Worm (Caenorhabditis elegans) whole organism, L2 larva: ENCODE results near the gene str-33.

Source experiments
- C34F6.9 ChIP-seq: fragments of 150-350 bp; optimal IDR thresholded peaks from 2 replicates; lab custom pipeline; 2014; ENCODE audit warnings: missing biosample characterization, missing genetic modification characterization
- Y55F3AM.14 ChIP-seq: fragments of 200-800 bp; sonication (Bioruptor generic); optimal IDR thresholded peaks from 2 replicates; lab custom pipeline; 2018; ENCODE audit warnings: mild to moderate bottlenecking, missing genetic modification characterization, missing compliant biosample characterization
- aly-2 ChIP-seq: fragments of 150-350 bp; optimal IDR thresholded peaks from 2 replicates; lab custom pipeline; 2014; ENCODE audit warnings: missing biosample characterization, missing genetic modification characterization
- ceh-16 ChIP-seq: fragments of 150-350 bp; optimal IDR thresholded peaks from 2 replicates; lab custom pipeline; 2014; ENCODE audit warnings: missing biosample characterization, missing genetic modification characterization
- ceh-82 ChIP-seq: fragments of 150-350 bp; optimal IDR thresholded peaks from 2 replicates; lab custom pipeline; 2014; ENCODE audit warnings: missing biosample characterization, missing genetic modification characterization
- dmd-4 ChIP-seq: sonication (generic microtip); optimal IDR thresholded peaks from 2 replicates; lab custom pipeline; 2017; ENCODE audit warnings: missing biosample characterization, missing genetic modification characterization
- elt-1 ChIP-seq: fragments of 150-350 bp; optimal IDR thresholded peaks from 2 replicates; lab custom pipeline; 2014; ENCODE audit warnings: missing biosample characterization, missing genetic modification characterization
- elt-3 ChIP-seq: sonication (generic microtip); optimal IDR thresholded peaks from 2 replicates; lab custom pipeline; 2017; ENCODE audit warnings: missing biosample characterization, missing genetic modification characterization
- gmeb-1 ChIP-seq: fragments of 150-350 bp; optimal IDR thresholded peaks from 2 replicates; lab custom pipeline; 2014; ENCODE audit warnings: missing biosample characterization, missing genetic modification characterization
- lin-11 ChIP-seq: fragments of 150-350 bp; sonication (generic microtip); optimal IDR thresholded peaks from 2 replicates; lab custom pipeline; 2014; ENCODE audit warnings: missing biosample characterization, missing genetic modification characterization, inconsistent platforms, mixed read lengths
- lin-39 ChIP-seq: fragments of 150-350 bp; optimal IDR thresholded peaks from 2 replicates; lab custom pipeline; 2014; ENCODE audit warnings: missing biosample characterization, missing genetic modification reagents, missing genetic modification characterization
- lsy-2 ChIP-seq, 2 experiments: fragments of 150-350 bp in 1 of 2; sonication (generic microtip) in 1 of 2; optimal IDR thresholded peaks; 2 replicates each; lab custom pipeline; 2014 to 2017; ENCODE audit warnings: missing biosample characterization in 2 of 2, missing genetic modification characterization in 2 of 2
- mbf-1 ChIP-seq: sonication (generic microtip); optimal IDR thresholded peaks from 2 replicates; lab custom pipeline; 2017; ENCODE audit warnings: missing biosample characterization, missing genetic modification characterization
- mdl-1 ChIP-seq, 2 experiments: fragments of 150-350 bp in 1 of 2; sonication (generic microtip) in 1 of 2; optimal IDR thresholded peaks; 2 replicates each; lab custom pipeline; 2017; ENCODE audit warnings: missing biosample characterization in 2 of 2, missing genetic modification characterization in 2 of 2
- nhr-10 ChIP-seq: sonication (generic microtip); optimal IDR thresholded peaks from 2 replicates; lab custom pipeline; 2017; ENCODE audit warnings: missing biosample characterization, missing genetic modification characterization
- nhr-11 ChIP-seq: fragments of 150-350 bp; optimal IDR thresholded peaks from 2 replicates; lab custom pipeline; 2014; ENCODE audit warnings: missing biosample characterization, missing genetic modification characterization
- nhr-12 ChIP-seq: fragments of 150-350 bp; optimal IDR thresholded peaks from 2 replicates; lab custom pipeline; 2014; ENCODE audit warnings: missing biosample characterization, missing genetic modification characterization
- nhr-129 ChIP-seq: fragments of 150-350 bp; optimal IDR thresholded peaks from 2 replicates; lab custom pipeline; 2014; ENCODE audit warnings: missing biosample characterization, missing genetic modification characterization
- nhr-21 ChIP-seq: fragments of 150-350 bp; optimal IDR thresholded peaks from 2 replicates; lab custom pipeline; 2014; ENCODE audit warnings: missing biosample characterization, missing genetic modification characterization
- nhr-23 ChIP-seq: fragments of 150-350 bp; optimal IDR thresholded peaks from 2 replicates; lab custom pipeline; 2014; ENCODE audit warnings: missing biosample characterization, missing genetic modification reagents, missing genetic modification characterization
- nhr-237 ChIP-seq: fragments of 150-350 bp; optimal IDR thresholded peaks from 2 replicates; lab custom pipeline; 2014; ENCODE audit warnings: missing biosample characterization, missing genetic modification characterization
- nhr-25 ChIP-seq: fragments of 150-350 bp; sonication (generic microtip); optimal IDR thresholded peaks from 3 replicates; lab custom pipeline; 2014; ENCODE audit warnings: missing biosample characterization, missing genetic modification characterization
- nhr-6 ChIP-seq: fragments of 150-350 bp; optimal IDR thresholded peaks from 2 replicates; lab custom pipeline; 2014; ENCODE audit warnings: missing biosample characterization, missing genetic modification characterization
- nhr-77 ChIP-seq: fragments of 150-350 bp; optimal IDR thresholded peaks from 2 replicates; lab custom pipeline; 2014; ENCODE audit warnings: missing biosample characterization, missing genetic modification characterization
- sma-3 ChIP-seq: sonication (generic microtip); optimal IDR thresholded peaks from 2 replicates; lab custom pipeline; 2016; ENCODE audit warnings: missing genetic modification reagents, missing genetic modification characterization, missing compliant biosample characterization
- sma-9 ChIP-seq, 2 experiments: fragments of 150-350 bp in 1 of 2; sonication (generic microtip) in 1 of 2; optimal IDR thresholded peaks; 2 replicates each; lab custom pipeline; 2014 to 2016; ENCODE audit warnings: missing genetic modification characterization in 2 of 2, mild to moderate bottlenecking in 1 of 2, missing biosample characterization in 1 of 2, missing compliant biosample characterization in 1 of 2, missing genetic modification reagents in 1 of 2, moderate library complexity in 1 of 2
- unc-55 ChIP-seq: fragments of 150-350 bp; sonication (generic microtip); optimal IDR thresholded peaks from 3 replicates; lab custom pipeline; 2014; ENCODE audit warnings: missing biosample characterization, missing genetic modification reagents, missing genetic modification characterization
- unc-62 ChIP-seq: fragments of 150-350 bp; optimal IDR thresholded peaks from 2 replicates; lab custom pipeline; 2014; ENCODE audit warnings: missing biosample characterization, missing genetic modification reagents, missing genetic modification characterization
- zag-1 ChIP-seq: fragments of 150-350 bp; optimal IDR thresholded peaks from 2 replicates; lab custom pipeline; 2014; ENCODE audit warnings: missing biosample characterization, missing genetic modification characterization
- ztf-1 ChIP-seq: fragments of 200-800 bp; sonication (Bioruptor generic); conservative IDR thresholded peaks from 2 replicates; pipeline ENCODE4 v1.3.6; 2022; ENCODE audit warnings: missing genetic modification characterization, missing compliant biosample characterization
- ztf-11 ChIP-seq: sonication (generic microtip); optimal IDR thresholded peaks from 2 replicates; lab custom pipeline; 2017; ENCODE audit warnings: missing biosample characterization, missing genetic modification characterization
- ztf-4 ChIP-seq: fragments of 150-350 bp; optimal IDR thresholded peaks from 2 replicates; lab custom pipeline; 2014; ENCODE audit warnings: missing biosample characterization, missing genetic modification characterization

Gene str-33

DNA sequence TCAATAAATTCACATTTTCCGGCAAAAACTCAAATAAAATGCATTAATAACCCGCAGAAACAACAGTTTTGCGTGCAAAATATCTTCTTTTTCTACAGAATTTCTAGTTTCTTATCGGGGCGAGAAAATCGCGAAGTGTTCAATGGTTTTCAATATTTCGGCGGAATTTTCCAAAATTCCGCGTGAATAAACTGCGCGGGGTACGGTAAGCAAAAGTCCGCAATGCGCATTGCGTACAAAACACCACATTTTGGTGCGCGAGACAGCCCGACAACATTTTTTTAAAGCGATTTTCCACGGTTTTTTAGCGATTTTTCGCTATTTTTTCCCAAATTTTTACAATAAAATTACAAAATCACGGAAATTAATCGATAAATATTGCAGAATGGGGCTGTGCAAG, 33.9 kb upstream of the str-33 start, which contains the start of gene Y45G12B.2 (continued):
- peak; percentile 56 for TF ChIP-seq lin-11 (tag; lab: Kevin White, UChicago)

DNA sequence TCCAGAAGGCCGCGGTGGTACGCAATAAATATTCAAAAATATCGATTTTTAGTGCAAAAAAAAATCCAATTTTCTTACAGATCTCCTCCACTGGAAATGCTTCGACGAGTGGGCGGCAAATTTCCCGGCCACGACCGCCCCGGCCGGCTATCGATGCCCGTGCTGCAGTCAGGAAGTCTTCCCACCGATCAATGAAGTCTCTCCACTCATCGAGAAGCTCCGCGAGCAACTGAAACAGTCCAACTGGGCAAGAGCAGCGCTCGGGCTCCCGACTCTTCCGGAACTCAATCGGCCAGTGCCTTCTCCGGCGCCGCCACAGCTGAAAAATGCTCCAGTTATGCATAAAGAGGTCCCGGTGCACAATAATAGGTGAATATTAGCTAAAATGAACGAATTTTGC, 32.4 kb upstream of the str-33 start, which contains the start of gene Y45G12B.3:
Gene Y45G12B.3 (minus strand): TSS at position 320 of the 400 bp plus-strand sequence.
- no peak for TF ChIP-seq sma-3 (GFP tag; lab: Kevin White, UChicago)
- TF ChIP-seq nhr-129 (tag; lab: Kevin White, UChicago): no peak
- TF ChIP-seq mbf-1: no peak
- no peak for TF ChIP-seq ztf-11
- no peak for TF ChIP-seq nhr-25 (tag; lab: Kevin White, UChicago)
- no peak for TF ChIP-seq aly-2
- no peak for TF ChIP-seq nhr-23
- TF ChIP-seq mdl-1 (tag; optimal IDR thresholded peaks at IDR 0.05; lab: Kevin White, UChicago): no peak
- TF ChIP-seq ceh-16 (tag; lab: Kevin White, UChicago): no peak
- no peak for TF ChIP-seq nhr-10
- TF ChIP-seq nhr-77 (tag; lab: Kevin White, UChicago): no peak
- no peak for TF ChIP-seq lin-39 (tag; lab: Kevin White, UChicago)
- TF ChIP-seq ztf-4 (tag; lab: Kevin White, UChicago): no peak
- TF ChIP-seq, all 48 proteins: peak for 0

DNA sequence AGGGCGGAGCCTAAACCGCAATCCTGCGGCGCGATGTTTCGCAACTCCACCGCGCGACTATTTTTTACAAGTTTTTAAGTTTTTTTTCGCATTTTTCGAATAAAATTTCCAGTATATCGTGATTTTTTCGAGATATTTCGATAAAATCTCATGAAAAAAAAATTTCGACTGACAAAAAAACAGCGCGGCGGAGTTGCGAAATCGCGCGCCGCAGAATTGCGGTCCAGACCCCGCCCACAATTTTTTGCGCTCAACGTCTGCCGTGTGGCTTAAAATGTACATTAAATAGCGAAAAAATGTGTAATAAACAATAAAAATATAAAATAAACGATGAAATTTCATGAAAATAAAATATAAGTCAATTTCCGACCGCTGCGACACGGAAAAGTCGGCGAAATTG, 30.6 kb upstream of the str-33 start:
- TF ChIP-seq zag-1 (tag; lab: Kevin White, UChicago) (no peak), mdl-1 (tag; optimal IDR thresholded peaks at IDR 0.05; lab: Kevin White, UChicago) (no peak), lsy-2 (tag; optimal IDR thresholded peaks at IDR 0.05; lab: Kevin White, UChicago) (peak in 1 of 2 experiments; percentile 2), unc-55 (GFP tag; lab: Kevin White, UChicago) (peak; percentile 19)

DNA sequence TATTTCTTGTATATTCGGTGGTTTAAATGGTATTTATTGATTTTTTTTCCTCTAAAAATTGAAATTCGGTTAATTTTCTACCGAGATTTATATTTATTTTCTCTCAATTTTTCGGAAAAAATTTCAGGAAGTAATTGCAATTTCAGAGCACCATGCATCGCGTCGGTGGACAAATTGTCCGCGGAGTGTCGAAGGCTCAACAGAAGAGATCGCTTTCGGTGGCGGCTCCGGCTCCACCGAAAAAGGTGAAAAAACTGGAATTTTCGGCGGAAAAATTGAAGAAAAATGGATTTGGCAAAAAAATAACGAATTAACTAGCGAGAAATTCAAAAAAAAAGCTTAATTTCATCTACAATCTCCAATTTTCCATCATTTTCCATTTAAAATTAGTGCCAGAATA, 29.5 kb upstream of the str-33 start, which contains the start of gene nuo-5:
Gene nuo-5 (plus strand): TSS at position 147 of the 400 bp plus-strand sequence.
- TF ChIP-seq Y55F3AM.14 (GFP tag; lab: Kevin White, UChicago) (no peak), lin-39 (tag; lab: Kevin White, UChicago) (no peak), elt-3 (tag; lab: Kevin White, UChicago) (no peak), nhr-10 (no peak)

DNA sequence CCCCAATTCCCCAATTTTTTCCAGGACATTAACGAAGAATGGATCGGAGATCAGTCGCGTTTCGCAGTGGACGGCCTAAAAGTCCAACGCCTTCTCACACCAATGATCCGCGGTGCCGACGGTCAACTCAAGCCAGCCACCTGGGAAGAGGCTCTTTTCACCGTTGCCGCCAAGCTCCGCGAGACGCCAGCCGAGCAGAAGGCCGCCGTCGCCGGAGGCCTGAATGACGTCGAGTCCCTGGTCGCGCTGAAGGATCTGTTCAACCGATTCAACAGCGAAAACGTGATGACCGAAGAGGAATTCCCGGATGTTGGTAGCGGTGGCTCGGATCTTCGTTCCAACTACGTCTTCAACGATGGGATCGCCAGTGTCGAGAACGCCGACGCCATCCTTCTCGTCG, 25.5 kb upstream of the str-33 start:
- TF ChIP-seq elt-3 (tag; lab: Kevin White, UChicago) (no peak), C34F6.9 (tag; lab: Kevin White, UChicago) (no peak), mbf-1 (no peak), unc-62 (GFP tag; lab: Kevin White, UChicago) (no peak), ztf-1 (GFP tag; lab: Robert Waterston, UW) (no peak), ztf-11 (no peak), gmeb-1 (no peak), nhr-6 (tag; lab: Kevin White, UChicago) (no peak), elt-1 (tag; lab: Kevin White, UChicago) (no peak), ztf-4 (tag; lab: Kevin White, UChicago) (no peak), nhr-21 (tag; lab: Kevin White, UChicago) (no peak), nhr-25 (tag; lab: Kevin White, UChicago) (no peak), sma-3 (GFP tag; lab: Kevin White, UChicago) (no peak), sma-9 (GFP tag; optimal IDR thresholded peaks at IDR 0.05; lab: Kevin White, UChicago) (no peak), sma-9 (tag; optimal IDR thresholded peaks at IDR 0.05; lab: Kevin White, UChicago) (no peak), dmd-4 (no peak), nhr-11 (tag; lab: Kevin White, UChicago) (no peak), mdl-1 (tag; optimal IDR thresholded peaks at IDR 0.05; lab: Kevin White, UChicago) (no peak), nhr-237 (tag; lab: Kevin White, UChicago) (no peak), nhr-12 (no peak), nhr-23 (no peak)

DNA sequence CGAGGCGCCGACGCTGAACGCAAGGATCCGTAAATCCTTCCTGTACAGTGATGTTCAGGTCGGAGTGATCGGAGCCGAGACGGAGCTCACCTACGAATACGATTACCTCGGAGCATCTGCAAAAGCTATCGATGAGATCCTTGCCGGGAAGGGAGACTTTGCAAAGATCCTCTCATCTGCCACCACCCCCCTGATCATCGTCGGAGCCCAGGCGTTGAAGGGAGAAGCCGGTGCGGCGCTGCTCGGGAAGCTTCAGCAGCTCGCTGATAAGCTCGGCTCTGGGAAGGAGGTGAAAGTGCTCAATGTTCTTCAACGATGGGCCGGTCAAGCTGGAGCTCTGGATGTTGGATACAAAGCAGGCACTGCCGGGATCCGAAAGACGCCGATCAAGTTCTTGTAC, 25.0 kb upstream of the str-33 start:
- no peak for TF ChIP-seq ceh-82 (tag; lab: Kevin White, UChicago)
- no peak for TF ChIP-seq nhr-237 (tag; lab: Kevin White, UChicago)
